Fruit fly (Drosophila melanogaster) whole organism, embryonic: Measurements from ENCODE around the gene CG15306.

Experiments used
- Adf1 ChIP-seq: fragments of 200-800 bp; sonication (Bioruptor generic); IDR thresholded peaks from 2 replicates; pipeline ENCODE4 v1.3.6; 2022; ENCODE audit warnings: missing biosample characterization, missing genetic modification characterization
- Antp ChIP-seq: fragments of 200-800 bp; sonication (Bioruptor generic); optimal IDR thresholded peaks from 3 replicates; lab custom pipeline; 2016; ENCODE audit warnings: missing biosample characterization, missing genetic modification characterization
- CG10147 ChIP-seq: fragments of 200-800 bp; sonication (Bioruptor generic); optimal IDR thresholded peaks from 2 replicates; lab custom pipeline; 2019; ENCODE audit warnings: missing biosample characterization, mild to moderate bottlenecking, missing genetic modification characterization, moderate library complexity
- CG1024 ChIP-seq: fragments of 200-800 bp; sonication (Bioruptor generic); IDR thresholded peaks from 2 replicates; pipeline ENCODE4 v1.3.6; 2022; ENCODE audit warnings: missing biosample characterization, missing genetic modification characterization
- CG10543 ChIP-seq: fragments of 200-800 bp; sonication (Bioruptor generic); optimal IDR thresholded peaks from 3 replicates; lab custom pipeline; 2017; ENCODE audit warnings: missing biosample characterization, mild to moderate bottlenecking, missing genetic modification characterization, moderate library complexity
- CG10979 ChIP-seq: fragments of 200-800 bp; sonication (Bioruptor generic); optimal IDR thresholded peaks from 2 replicates; lab custom pipeline; 2018; ENCODE audit warnings: missing biosample characterization, mild to moderate bottlenecking, missing genetic modification characterization, moderate library complexity
- CG12071 ChIP-seq: fragments of 200-800 bp; sonication (Bioruptor generic); optimal IDR thresholded peaks from 3 replicates; lab custom pipeline; 2018; ENCODE audit warnings: missing biosample characterization, mild to moderate bottlenecking, missing genetic modification characterization
- CG12236 ChIP-seq: fragments of 200-800 bp; sonication (Bioruptor generic); optimal IDR thresholded peaks from 2 replicates; lab custom pipeline; 2016; ENCODE audit warnings: missing biosample characterization, missing genetic modification characterization
- CG12391 ChIP-seq: fragments of 200-800 bp; sonication (Bioruptor generic); optimal IDR thresholded peaks from 3 replicates; lab custom pipeline; 2018; ENCODE audit warnings: missing biosample characterization, mild to moderate bottlenecking, missing genetic modification characterization, moderate library complexity
- CG12769 ChIP-seq: fragments of 200-800 bp; sonication (Bioruptor generic); optimal IDR thresholded peaks from 2 replicates; lab custom pipeline; 2019; ENCODE audit warnings: missing biosample characterization, mild to moderate bottlenecking, missing genetic modification characterization, moderate library complexity
- CG13296 ChIP-seq: fragments of 200-800 bp; sonication (Bioruptor generic); optimal IDR thresholded peaks from 3 replicates; lab custom pipeline; 2018; ENCODE audit warnings: missing biosample characterization, mild to moderate bottlenecking, missing genetic modification characterization
- CG15073 ChIP-seq: fragments of 200-800 bp; sonication (Bioruptor generic); optimal IDR thresholded peaks from 2 replicates; lab custom pipeline; 2016; ENCODE audit warnings: missing biosample characterization, missing genetic modification characterization
- CG17385 ChIP-seq: fragments of 200-800 bp; sonication (Bioruptor generic); optimal IDR thresholded peaks from 3 replicates; lab custom pipeline; 2018; ENCODE audit warnings: missing biosample characterization, mild to moderate bottlenecking, missing genetic modification characterization
- CG17829 ChIP-seq: fragments of 200-800 bp; optimal IDR thresholded peaks from 2 replicates; lab custom pipeline; 2019; ENCODE audit warnings: missing biosample characterization, mild to moderate bottlenecking, missing genetic modification characterization, moderate library complexity
- CG2116 ChIP-seq: fragments of 200-800 bp; sonication (Bioruptor generic); optimal IDR thresholded peaks from 3 replicates; lab custom pipeline; 2018; ENCODE audit warnings: missing biosample characterization, mild to moderate bottlenecking, missing genetic modification characterization
- CG2199 ChIP-seq: fragments of 200-800 bp; sonication (Bioruptor generic); IDR thresholded peaks from 3 replicates; pipeline ENCODE4 v1.3.6; 2022; ENCODE audit warnings: missing biosample characterization, missing genetic modification characterization
- CG3281 ChIP-seq: fragments of 200-800 bp; sonication (Bioruptor generic); optimal IDR thresholded peaks from 3 replicates; lab custom pipeline; 2017; ENCODE audit warnings: missing biosample characterization, mild to moderate bottlenecking, missing genetic modification characterization
- CG34376 ChIP-seq: fragments of 200-800 bp; sonication (Bioruptor generic); optimal IDR thresholded peaks from 2 replicates; lab custom pipeline; 2018; ENCODE audit warnings: missing biosample characterization, mild to moderate bottlenecking, missing genetic modification characterization
- CG4730 ChIP-seq: fragments of 200-800 bp; sonication (Bioruptor generic); IDR thresholded peaks from 2 replicates; pipeline ENCODE4 v1.3.6; 2022; ENCODE audit warnings: missing biosample characterization, missing genetic modification characterization
- CG8290 ChIP-seq, 3 experiments: fragments of 200-800 bp; sonication (Bioruptor generic); optimal IDR thresholded peaks; 2 replicates each; lab custom pipeline; 2016 to 2019; ENCODE audit warnings: missing biosample characterization in 3 of 3, missing genetic modification characterization in 3 of 3, mild to moderate bottlenecking in 2 of 3, moderate library complexity in 1 of 3
- CTCF ChIP-seq: fragments of 200-800 bp; sonication (Bioruptor generic); optimal IDR thresholded peaks from 2 replicates; lab custom pipeline; 2017; ENCODE audit warnings: missing biosample characterization, mild to moderate bottlenecking, missing genetic modification characterization, moderate library complexity
- CrebB ChIP-seq: fragments of 200-800 bp; sonication (Bioruptor generic); optimal IDR thresholded peaks from 3 replicates; lab custom pipeline; 2018; ENCODE audit warnings: missing biosample characterization, mild to moderate bottlenecking, missing genetic modification characterization
- Dbx ChIP-seq: fragments of 200-800 bp; sonication (Bioruptor generic); IDR thresholded peaks from 3 replicates; pipeline ENCODE4 v1.3.6; 2022; ENCODE audit warnings: missing biosample characterization, missing genetic modification characterization
- HmgZ ChIP-seq: fragments of 200-800 bp; sonication (Bioruptor generic); optimal IDR thresholded peaks from 2 replicates; lab custom pipeline; 2018; ENCODE audit warnings: missing biosample characterization, mild to moderate bottlenecking, missing genetic modification characterization
- Hmr ChIP-seq: fragments of 200-800 bp; sonication (Bioruptor generic); optimal IDR thresholded peaks from 3 replicates; lab custom pipeline; 2017; ENCODE audit warnings: mild to moderate bottlenecking, missing biosample characterization, missing genetic modification reagents, missing genetic modification characterization
- MESR4 ChIP-seq: fragments of 200-800 bp; sonication (Bioruptor generic); optimal IDR thresholded peaks from 2 replicates; lab custom pipeline; 2018; ENCODE audit warnings: missing biosample characterization, mild to moderate bottlenecking, missing genetic modification characterization, moderate library complexity
- Nf-YC ChIP-seq: fragments of 200-800 bp; optimal IDR thresholded peaks from 3 replicates; lab custom pipeline; 2019; ENCODE audit warnings: missing biosample characterization, mild to moderate bottlenecking, missing genetic modification characterization, moderate library complexity
- PHDP ChIP-seq: fragments of 200-800 bp; sonication (Bioruptor generic); optimal IDR thresholded peaks from 3 replicates; lab custom pipeline; 2018; ENCODE audit warnings: missing biosample characterization, mild to moderate bottlenecking, missing genetic modification characterization, moderate library complexity
- Tbp ChIP-seq: fragments of >200 bp; optimal IDR thresholded peaks from 2 replicates; lab custom pipeline; 2018; ENCODE audit warnings: missing biosample characterization, missing genetic modification characterization
- amos ChIP-seq: fragments of 200-800 bp; sonication (Bioruptor generic); IDR thresholded peaks from 2 replicates; pipeline ENCODE4 v1.3.6; 2022; ENCODE audit warnings: missing biosample characterization, missing genetic modification characterization; ENCODE audit not compliant: partially characterized antibody
- caup ChIP-seq: fragments of 200-800 bp; sonication (Bioruptor generic); optimal IDR thresholded peaks from 3 replicates; lab custom pipeline; 2017; ENCODE audit warnings: missing biosample characterization, mild to moderate bottlenecking, missing genetic modification characterization, moderate library complexity; ENCODE audit not compliant: severe bottlenecking
- crol ChIP-seq: fragments of 200-800 bp; sonication (Bioruptor generic); IDR thresholded peaks from 2 replicates; pipeline ENCODE4 v1.3.6; 2022; ENCODE audit warnings: missing biosample characterization, missing genetic modification characterization
- da ChIP-seq: fragments of 200-800 bp; sonication (Bioruptor generic); optimal IDR thresholded peaks from 2 replicates; lab custom pipeline; 2016; ENCODE audit warnings: missing biosample characterization, missing genetic modification characterization
- exex ChIP-seq: fragments of 200-800 bp; sonication (Bioruptor generic); optimal IDR thresholded peaks from 4 replicates; lab custom pipeline; 2018; ENCODE audit warnings: missing biosample characterization, mild to moderate bottlenecking, missing genetic modification characterization, moderate library complexity
- ftz-f1 ChIP-seq: fragments of 200-800 bp; sonication (Bioruptor generic); optimal IDR thresholded peaks from 2 replicates; lab custom pipeline; 2016; ENCODE audit warnings: missing biosample characterization, missing genetic modification characterization
- gcm ChIP-seq: fragments of 200-800 bp; sonication (Bioruptor generic); optimal IDR thresholded peaks from 2 replicates; lab custom pipeline; 2019; ENCODE audit warnings: missing biosample characterization, mild to moderate bottlenecking, missing genetic modification characterization, moderate library complexity
- gro ChIP-seq: fragments of 200-800 bp; sonication (Bioruptor generic); optimal IDR thresholded peaks from 2 replicates; lab custom pipeline; 2016; ENCODE audit warnings: missing biosample characterization, missing genetic modification characterization
- ham ChIP-seq: fragments of 200-800 bp; sonication (Bioruptor generic); IDR thresholded peaks from 2 replicates; pipeline ENCODE4 v1.3.6; 2022; ENCODE audit warnings: missing biosample characterization, missing genetic modification characterization
- hkb ChIP-seq, 2 experiments: fragments of 200-800 bp in 1 of 2; fragments of >200 bp in 1 of 2; sonication (Bioruptor generic) in 1 of 2; IDR thresholded peaks in 1 of 2; optimal IDR thresholded peaks in 1 of 2; 2 replicates each; pipeline versions ENCODE4 v1.3.6 to Lab custom; 2017 to 2022; ENCODE audit warnings: missing biosample characterization in 1 of 2, missing genetic modification characterization in 1 of 2
- nmo ChIP-seq: fragments of 200-800 bp; sonication (Bioruptor generic); optimal IDR thresholded peaks from 2 replicates; lab custom pipeline; 2018; ENCODE audit warnings: missing biosample characterization, mild to moderate bottlenecking, missing genetic modification characterization, moderate library complexity
- oc ChIP-seq: fragments of 200-800 bp; sonication (Bioruptor generic); optimal IDR thresholded peaks from 2 replicates; lab custom pipeline; 2018; ENCODE audit warnings: missing biosample characterization, mild to moderate bottlenecking, missing genetic modification characterization, moderate library complexity
- pfk ChIP-seq: fragments of 200-800 bp; sonication (Bioruptor generic); optimal IDR thresholded peaks from 2 replicates; lab custom pipeline; 2018; ENCODE audit warnings: missing biosample characterization, mild to moderate bottlenecking, missing genetic modification characterization, moderate library complexity
- pum ChIP-seq: fragments of 200-800 bp; sonication (Bioruptor generic); optimal IDR thresholded peaks from 2 replicates; lab custom pipeline; 2016; ENCODE audit warnings: missing biosample characterization, missing genetic modification characterization
- pzg ChIP-seq: fragments of 200-800 bp; sonication (Bioruptor generic); optimal IDR thresholded peaks from 3 replicates; lab custom pipeline; 2018; ENCODE audit warnings: missing biosample characterization, mild to moderate bottlenecking, missing genetic modification characterization, moderate library complexity
- ro ChIP-seq: fragments of 200-800 bp; sonication (Bioruptor generic); IDR thresholded peaks from 2 replicates; pipeline ENCODE4 v1.3.6; 2022; ENCODE audit warnings: missing biosample characterization, missing genetic modification characterization
- sc ChIP-seq, 3 experiments: fragments of >200 bp in 2 of 3; fragments of 200-800 bp in 1 of 3; sonication (Bioruptor generic) in 1 of 3; optimal IDR thresholded peaks; 2 replicates in 2 of 3; 3 replicates in 1 of 3; lab custom pipeline; 2017; ENCODE audit warnings: mild to moderate bottlenecking in 1 of 3, missing biosample characterization in 1 of 3, missing genetic modification characterization in 1 of 3, missing genetic modification reagents in 1 of 3
- sens ChIP-seq: fragments of 200-800 bp; sonication (Bioruptor generic); peaks from one replicate; lab custom pipeline; 2016; ENCODE audit warnings: missing biosample characterization, missing genetic modification characterization
- sqz ChIP-seq: fragments of 200-800 bp; sonication (Bioruptor generic); optimal IDR thresholded peaks from 3 replicates; lab custom pipeline; 2018; ENCODE audit warnings: missing biosample characterization, mild to moderate bottlenecking, missing genetic modification characterization

The CG15306 gene

dm6 chrX:10329659-10330289 lies 1.8 kb downstream of the CG15306 start, which contains the start of gene Gip (continued):
- TF ChIP-seq CG10147 (no peak), CG34376 (GFP tag; lab: Kevin White, UChicago) (peak; percentile 68), PHDP (tag; lab: Kevin White, UChicago) (peak; percentile 9), caup (GFP tag; lab: Kevin White, UChicago) (peak; percentile 38), CG3281 (peak; percentile 13), CG4730 (GFP tag; lab: Robert Waterston, UW) (no peak), sc (optimal IDR thresholded peaks at IDR 0.05; lab: Kevin White, UChicago) (no peak), sc (GFP tag; optimal IDR thresholded peaks at IDR 0.05; lab: Kevin White, UChicago) (no peak), hkb (optimal IDR thresholded peaks at IDR 0.05; lab: Kevin White, UChicago) (no peak), hkb (GFP tag; IDR thresholded peaks at IDR 0.05; lab: Robert Waterston, UW) (0 out of 2 replicates have a peak, but pooled peaks have one; percentile 19), ham (GFP tag; lab: Robert Waterston, UW) (no peak), CG8290 (GFP tag; optimal IDR thresholded peaks at IDR 0.05; lab: Kevin White, UChicago) (no peak), CG8290 (tag; optimal IDR thresholded peaks at IDR 0.05; lab: Kevin White, UChicago) (peak in 1 of 2 experiments; percentile 65), CG10979 (tag; lab: Kevin White, UChicago) (peak; percentile 72), CG12071 (no peak), oc (tag; lab: Kevin White, UChicago) (peak; percentile 10), CG12236 (GFP tag; lab: Kevin White, UChicago) (no peak), CG2116 (no peak), da (GFP tag; lab: Kevin White, UChicago) (no peak), Tbp (GFP tag; lab: Kevin White, UChicago) (no peak), sqz (GFP tag; lab: Kevin White, UChicago) (peak; percentile 74), CrebB (peak; percentile 33), CG12391 (tag; lab: Kevin White, UChicago) (peak; percentile 0), CG10543 (peak; percentile 31), gcm (GFP tag; lab: Kevin White, UChicago) (no peak), Nf-YC (peak; percentile 29), Antp (no peak), CTCF (peak; percentile 90), CG17385 (GFP tag; lab: Kevin White, UChicago) (peak; percentile 0), pfk (GFP tag; lab: Kevin White, UChicago) (no peak), pzg (GFP tag; lab: Kevin White, UChicago) (peak; percentile 10), sens (peak; percentile 81), crol (GFP tag; lab: Robert Waterston, UW) (peak; percentile 74), amos (GFP tag; lab: Robert Waterston, UW) (peak; percentile 33; the same call in 1 of the 2 replicates), CG15073 (GFP tag; lab: Kevin White, UChicago) (no peak), HmgZ (tag; lab: Kevin White, UChicago) (peak; percentile 19), exex (tag; lab: Kevin White, UChicago) (peak; percentile 19), nmo (no peak), CG1024 (no peak), CG12769 (tag; lab: Kevin White, UChicago) (peak; percentile 67), ftz-f1 (GFP tag; lab: Kevin White, UChicago) (peak; percentile 55), CG2199 (GFP tag; lab: Robert Waterston, UW) (no peak), CG13296 (GFP tag; lab: Kevin White, UChicago) (no peak), Hmr (GFP tag; lab: Kevin White, UChicago) (peak; percentile 24), MESR4 (GFP tag; lab: Kevin White, UChicago) (peak; percentile 22), Dbx (GFP tag; lab: Robert Waterston, UW) (peak; percentile 60; the same call in 1 of the 3 replicates), gro (GFP tag; lab: Kevin White, UChicago) (peak; percentile 35), CG17829 (tag; lab: Kevin White, UChicago) (no peak), ro (GFP tag; lab: Robert Waterston, UW) (no peak), Adf1 (GFP tag; lab: Robert Waterston, UW) (peak; percentile 50), pum (GFP tag; lab: Kevin White, UChicago) (no peak)
